Fruit fly (Drosophila melanogaster) whole organism, embryonic: Measurements from ENCODE around the gene CG32813.
A peak's percentile ranks its signal among the peaks of the same experiment; 100 is the strongest.

Experiments
- Adf1 ChIP-seq: fragments of 200-800 bp; sonication (Bioruptor generic); IDR thresholded peaks from 2 replicates; pipeline ENCODE4 v1.3.6; 2022; ENCODE audit warnings: missing biosample characterization, missing genetic modification characterization
- CG12299 ChIP-seq: fragments of 200-800 bp; sonication (Bioruptor generic); optimal IDR thresholded peaks from 2 replicates; lab custom pipeline; 2018; ENCODE audit warnings: missing biosample characterization, mild to moderate bottlenecking, missing genetic modification characterization
- CG12769 ChIP-seq: fragments of 200-800 bp; sonication (Bioruptor generic); optimal IDR thresholded peaks from 2 replicates; lab custom pipeline; 2019; ENCODE audit warnings: missing biosample characterization, mild to moderate bottlenecking, missing genetic modification characterization, moderate library complexity
- CG13123 ChIP-seq: fragments of 200-800 bp; sonication (Bioruptor generic); optimal IDR thresholded peaks from 2 replicates; lab custom pipeline; 2016; ENCODE audit warnings: missing biosample characterization, missing genetic modification characterization
- CG13775 ChIP-seq: fragments of 200-800 bp; sonication (Bioruptor generic); optimal IDR thresholded peaks from 3 replicates; lab custom pipeline; 2017; ENCODE audit warnings: missing biosample characterization, mild to moderate bottlenecking, missing genetic modification characterization
- CG14050 ChIP-seq: fragments of 200-800 bp; sonication (Bioruptor generic); IDR thresholded peaks from 3 replicates; pipeline ENCODE4 v1.3.6; 2022; ENCODE audit warnings: missing biosample characterization, missing genetic modification characterization
- CG15601 ChIP-seq: fragments of 200-800 bp; sonication (Bioruptor generic); optimal IDR thresholded peaks from 3 replicates; lab custom pipeline; 2019; ENCODE audit warnings: missing biosample characterization, mild to moderate bottlenecking, missing genetic modification characterization, moderate library complexity
- CG16863 ChIP-seq: fragments of 200-800 bp; sonication (Bioruptor generic); optimal IDR thresholded peaks from 3 replicates; lab custom pipeline; 2016; ENCODE audit warnings: missing biosample characterization, missing genetic modification characterization
- CG17612 ChIP-seq: fragments of 200-800 bp; sonication (Bioruptor generic); IDR thresholded peaks from 2 replicates; pipeline ENCODE4 v1.3.6; 2022; ENCODE audit warnings: missing biosample characterization, missing genetic modification characterization
- CG17802 ChIP-seq: fragments of 200-800 bp; sonication (Bioruptor generic); optimal IDR thresholded peaks from 2 replicates; lab custom pipeline; 2018; ENCODE audit warnings: missing biosample characterization, mild to moderate bottlenecking, missing genetic modification characterization, moderate library complexity
- CG17829 ChIP-seq: fragments of 200-800 bp; optimal IDR thresholded peaks from 2 replicates; lab custom pipeline; 2019; ENCODE audit warnings: missing biosample characterization, mild to moderate bottlenecking, missing genetic modification characterization, moderate library complexity
- CG18599 ChIP-seq: fragments of 200-800 bp; sonication (Bioruptor generic); optimal IDR thresholded peaks from 3 replicates; lab custom pipeline; 2017; ENCODE audit warnings: missing biosample characterization, missing genetic modification characterization, mild to moderate bottlenecking, moderate library complexity, missing genetic modification reagents
- CG2116 ChIP-seq: fragments of 200-800 bp; sonication (Bioruptor generic); optimal IDR thresholded peaks from 3 replicates; lab custom pipeline; 2018; ENCODE audit warnings: missing biosample characterization, mild to moderate bottlenecking, missing genetic modification characterization
- CG2678 ChIP-seq: fragments of 200-800 bp; sonication (Bioruptor generic); optimal IDR thresholded peaks from 3 replicates; lab custom pipeline; 2019; ENCODE audit warnings: missing biosample characterization, mild to moderate bottlenecking, missing genetic modification characterization, moderate library complexity
- CG3163 ChIP-seq: fragments of 200-800 bp; sonication (Bioruptor generic); optimal IDR thresholded peaks from 3 replicates; lab custom pipeline; 2016; ENCODE audit warnings: missing biosample characterization, missing genetic modification characterization
- CG33557 ChIP-seq: fragments of 200-800 bp; sonication (Bioruptor generic); optimal IDR thresholded peaks from 2 replicates; lab custom pipeline; 2019; ENCODE audit warnings: missing biosample characterization, mild to moderate bottlenecking, missing genetic modification characterization, moderate library complexity
- CG4282 ChIP-seq: fragments of 200-800 bp; sonication (Bioruptor generic); optimal IDR thresholded peaks from 2 replicates; lab custom pipeline; 2016; ENCODE audit warnings: missing biosample characterization, missing genetic modification characterization
- CG6683 ChIP-seq: fragments of 200-800 bp; sonication (Bioruptor generic); optimal IDR thresholded peaks from 2 replicates; lab custom pipeline; 2017; ENCODE audit warnings: missing biosample characterization, mild to moderate bottlenecking, missing genetic modification characterization, missing genetic modification reagents
- CG8388 ChIP-seq: fragments of 200-800 bp; sonication (Bioruptor generic); optimal IDR thresholded peaks from 2 replicates; lab custom pipeline; 2019; ENCODE audit warnings: missing biosample characterization, mild to moderate bottlenecking, missing genetic modification characterization, moderate library complexity
- CG8924 ChIP-seq: fragments of 200-800 bp; optimal IDR thresholded peaks from 3 replicates; lab custom pipeline; 2019; ENCODE audit warnings: missing biosample characterization, mild to moderate bottlenecking, missing genetic modification characterization, moderate library complexity
- Dp ChIP-seq: fragments of 200-800 bp; sonication (Bioruptor generic); optimal IDR thresholded peaks from 2 replicates; lab custom pipeline; 2018; ENCODE audit warnings: missing biosample characterization, mild to moderate bottlenecking, missing genetic modification characterization, moderate library complexity
- Ets97D ChIP-seq: fragments of 200-800 bp; sonication (Bioruptor generic); optimal IDR thresholded peaks from 3 replicates; lab custom pipeline; 2016; ENCODE audit warnings: missing biosample characterization, missing genetic modification characterization
- HLH54F ChIP-seq: fragments of 200-800 bp; sonication (Bioruptor generic); optimal IDR thresholded peaks from 3 replicates; lab custom pipeline; 2016; ENCODE audit warnings: missing biosample characterization, missing genetic modification characterization
- Hmr ChIP-seq: fragments of 200-800 bp; sonication (Bioruptor generic); optimal IDR thresholded peaks from 3 replicates; lab custom pipeline; 2017; ENCODE audit warnings: mild to moderate bottlenecking, missing biosample characterization, missing genetic modification reagents, missing genetic modification characterization
- Meics ChIP-seq: fragments of 200-800 bp; sonication (Bioruptor generic); optimal IDR thresholded peaks from 2 replicates; lab custom pipeline; 2017; ENCODE audit warnings: missing biosample characterization, mild to moderate bottlenecking, missing genetic modification characterization
- Mrtf ChIP-seq: fragments of 200-800 bp; sonication (Bioruptor generic); IDR thresholded peaks from 3 replicates; pipeline ENCODE4 v1.3.6; 2022; ENCODE audit warnings: missing biosample characterization, missing genetic modification characterization
- Nf-YC ChIP-seq: fragments of 200-800 bp; optimal IDR thresholded peaks from 3 replicates; lab custom pipeline; 2019; ENCODE audit warnings: missing biosample characterization, mild to moderate bottlenecking, missing genetic modification characterization, moderate library complexity
- Xrp1 ChIP-seq: fragments of 200-800 bp; sonication (Bioruptor generic); IDR thresholded peaks from 2 replicates; pipeline ENCODE4 v1.3.6; 2022; ENCODE audit warnings: missing biosample characterization, missing genetic modification characterization
- aop ChIP-seq: fragments of 200-800 bp; sonication (Bioruptor generic); IDR thresholded peaks from 2 replicates; pipeline ENCODE4 v1.3.6; 2022; ENCODE audit warnings: missing biosample characterization, missing genetic modification characterization
- bcd ChIP-seq: fragments of 200-800 bp; sonication (Bioruptor generic); optimal IDR thresholded peaks from 2 replicates; lab custom pipeline; 2017; ENCODE audit warnings: missing biosample characterization, mild to moderate bottlenecking, missing genetic modification characterization
- caup ChIP-seq: fragments of 200-800 bp; sonication (Bioruptor generic); optimal IDR thresholded peaks from 3 replicates; lab custom pipeline; 2017; ENCODE audit warnings: missing biosample characterization, mild to moderate bottlenecking, missing genetic modification characterization, moderate library complexity; ENCODE audit not compliant: severe bottlenecking
- disco-r ChIP-seq: fragments of 200-800 bp; sonication (Bioruptor generic); optimal IDR thresholded peaks from 2 replicates; lab custom pipeline; 2016; ENCODE audit warnings: missing biosample characterization, missing genetic modification characterization
- emc ChIP-seq: fragments of 200-800 bp; sonication (Bioruptor generic); optimal IDR thresholded peaks from 2 replicates; lab custom pipeline; 2016; ENCODE audit warnings: missing biosample characterization, missing genetic modification characterization
- esg ChIP-seq: fragments of 200-800 bp; sonication (Bioruptor generic); conservative IDR thresholded peaks from 2 replicates; pipeline ENCODE4 v1.3.6; 2022; ENCODE audit warnings: missing biosample characterization, missing genetic modification characterization
- fd96Cb ChIP-seq: fragments of 200-800 bp; sonication (Bioruptor generic); optimal IDR thresholded peaks from 2 replicates; lab custom pipeline; 2018; ENCODE audit warnings: missing biosample characterization, mild to moderate bottlenecking, missing genetic modification characterization, moderate library complexity
- fu2 ChIP-seq: fragments of 200-800 bp; sonication (Bioruptor generic); optimal IDR thresholded peaks from 2 replicates; lab custom pipeline; 2016; ENCODE audit warnings: missing biosample characterization, missing genetic modification characterization
- hth ChIP-seq: fragments of >200 bp; optimal IDR thresholded peaks from 2 replicates; lab custom pipeline; 2017; ENCODE audit warnings: inconsistent platforms
- insv ChIP-seq, 2 experiments: fragments of 200-800 bp; sonication (Bioruptor generic); optimal IDR thresholded peaks; 3 replicates each; lab custom pipeline; 2016 to 2018; ENCODE audit warnings: missing biosample characterization in 2 of 2, missing genetic modification characterization in 2 of 2
- lmd ChIP-seq: fragments of 200-800 bp; sonication (Bioruptor generic); IDR thresholded peaks from 2 replicates; pipeline ENCODE4 v1.3.6; 2022; ENCODE audit warnings: missing biosample characterization, missing genetic modification characterization
- nau ChIP-seq: fragments of 200-800 bp; sonication (Bioruptor generic); optimal IDR thresholded peaks from 3 replicates; lab custom pipeline; 2017; ENCODE audit warnings: missing biosample characterization, mild to moderate bottlenecking, missing genetic modification characterization, missing genetic modification reagents
- nom ChIP-seq: fragments of 200-800 bp; sonication (Bioruptor generic); optimal IDR thresholded peaks from 2 replicates; lab custom pipeline; 2017; ENCODE audit warnings: missing biosample characterization, missing genetic modification characterization, mild to moderate bottlenecking, moderate library complexity, missing genetic modification reagents
- odd ChIP-seq: fragments of 200-800 bp; sonication (Bioruptor generic); optimal IDR thresholded peaks from 2 replicates; lab custom pipeline; 2017; ENCODE audit warnings: missing biosample characterization, mild to moderate bottlenecking, missing genetic modification characterization
- org-1 ChIP-seq: fragments of 200-800 bp; sonication (Bioruptor generic); optimal IDR thresholded peaks from 2 replicates; lab custom pipeline; 2017; ENCODE audit warnings: missing biosample characterization, missing genetic modification characterization
- pita ChIP-seq: fragments of 200-800 bp; sonication (Bioruptor generic); optimal IDR thresholded peaks from 2 replicates; lab custom pipeline; 2017; ENCODE audit warnings: missing biosample characterization, mild to moderate bottlenecking, missing genetic modification characterization
- pnt ChIP-seq: fragments of 200-800 bp; sonication (Bioruptor generic); optimal IDR thresholded peaks from 3 replicates; lab custom pipeline; 2016; ENCODE audit warnings: missing biosample characterization, missing genetic modification characterization
- rib ChIP-seq: fragments of 200-800 bp; sonication (Bioruptor generic); IDR thresholded peaks from 2 replicates; pipeline ENCODE4 v1.3.6; 2022; ENCODE audit warnings: missing biosample characterization, missing genetic modification characterization
- sc ChIP-seq, 3 experiments: fragments of >200 bp in 2 of 3; fragments of 200-800 bp in 1 of 3; sonication (Bioruptor generic) in 1 of 3; optimal IDR thresholded peaks; 2 replicates in 2 of 3; 3 replicates in 1 of 3; lab custom pipeline; 2017; ENCODE audit warnings: mild to moderate bottlenecking in 1 of 3, missing biosample characterization in 1 of 3, missing genetic modification characterization in 1 of 3, missing genetic modification reagents in 1 of 3
- sna ChIP-seq: fragments of 200-800 bp; sonication (Bioruptor generic); IDR thresholded peaks from 2 replicates; pipeline ENCODE4 v1.3.6; 2022; ENCODE audit warnings: missing biosample characterization, missing genetic modification characterization; ENCODE audit not compliant: partially characterized antibody
- sob ChIP-seq: fragments of 200-800 bp; sonication (Bioruptor generic); IDR thresholded peaks from 2 replicates; pipeline ENCODE4 v1.3.6; 2022; ENCODE audit warnings: missing biosample characterization, missing genetic modification characterization
- unpg ChIP-seq: fragments of 200-800 bp; sonication (Bioruptor generic); optimal IDR thresholded peaks from 3 replicates; lab custom pipeline; 2018; ENCODE audit warnings: missing biosample characterization, mild to moderate bottlenecking, missing genetic modification characterization, moderate library complexity

The CG32813 gene

dm6 chrX:1411225-1411932, 30.7 kb downstream of the CG32813 start (continued):
- TF ChIP-seq pnt (GFP tag; lab: Kevin White, UChicago) (no peak), CG3163 (no peak), hth (no peak), emc (no peak), disco-r (GFP tag; lab: Kevin White, UChicago) (no peak), CG8924 (no peak), rib (no peak), CG33557 (no peak), nom (GFP tag; lab: Kevin White, UChicago) (peak; percentile 15), fd96Cb (no peak), Xrp1 (GFP tag; lab: Robert Waterston, UW) (no peak), HLH54F (no peak), fu2 (GFP tag; lab: Kevin White, UChicago) (no peak), CG16863 (GFP tag; lab: Kevin White, UChicago) (no peak), esg (GFP tag; lab: Robert Waterston, UW) (no peak), Meics (GFP tag; lab: Kevin White, UChicago) (peak; percentile 1), unpg (GFP tag; lab: Kevin White, UChicago) (no peak), org-1 (no peak), Mrtf (GFP tag; lab: Robert Waterston, UW) (no peak), lmd (GFP tag; lab: Robert Waterston, UW) (no peak), Adf1 (GFP tag; lab: Robert Waterston, UW) (peak; percentile 71), bcd (no peak), CG13775 (GFP tag; lab: Kevin White, UChicago) (no peak), CG6683 (GFP tag; lab: Kevin White, UChicago) (no peak), sna (no peak), Dp (GFP tag; lab: Kevin White, UChicago) (no peak), sc (optimal IDR thresholded peaks at IDR 0.05; lab: Kevin White, UChicago) (no peak), sc (GFP tag; optimal IDR thresholded peaks at IDR 0.05; lab: Kevin White, UChicago) (no peak), aop (GFP tag; lab: Robert Waterston, UW) (no peak), CG2678 (tag; lab: Kevin White, UChicago) (peak; percentile 15), CG8388 (GFP tag; lab: Kevin White, UChicago) (no peak), caup (no peak), CG18599 (GFP tag; lab: Kevin White, UChicago) (peak; percentile 53), CG17612 (GFP tag; lab: Robert Waterston, UW) (no peak), CG14050 (GFP tag; lab: Robert Waterston, UW) (no peak), CG13123 (no peak), CG12769 (tag; lab: Kevin White, UChicago) (no peak), CG15601 (tag; lab: Kevin White, UChicago) (no peak), CG12299 (tag; lab: Kevin White, UChicago) (no peak), pita (GFP tag; lab: Kevin White, UChicago) (no peak), CG4282 (GFP tag; lab: Kevin White, UChicago) (no peak), odd (no peak), insv (GFP tag; optimal IDR thresholded peaks at IDR 0.05; lab: Kevin White, UChicago) (no peak), CG2116 (GFP tag; lab: Kevin White, UChicago) (no peak), nau (GFP tag; lab: Kevin White, UChicago) (no peak), sob (GFP tag; lab: Robert Waterston, UW) (no peak), CG17829 (tag; lab: Kevin White, UChicago) (no peak), CG17802 (tag; lab: Kevin White, UChicago) (no peak), Hmr (GFP tag; lab: Kevin White, UChicago) (no peak), Nf-YC (tag; lab: Kevin White, UChicago) (no peak), Ets97D (no peak)
